Fruit fly (Drosophila melanogaster) whole organism, wandering third instar larva: ENCODE results near the gene slou.
A peak's percentile ranks its signal among the peaks of the same experiment; 100 is the strongest.

Experiments
- Abd-B ChIP-seq: fragments of >200 bp; optimal IDR thresholded peaks from 2 replicates; lab custom pipeline; 2017; ENCODE audit warnings: missing biosample characterization, missing genetic modification characterization
- CG9705 ChIP-seq: fragments of 200-800 bp; sonication (Bioruptor generic); optimal IDR thresholded peaks from 2 replicates; lab custom pipeline; 2018; ENCODE audit warnings: missing biosample characterization, mild to moderate bottlenecking, missing genetic modification characterization
- CrebA ChIP-seq: fragments of 200-800 bp; sonication (Bioruptor generic); optimal IDR thresholded peaks from 2 replicates; lab custom pipeline; 2016; ENCODE audit warnings: missing biosample characterization, mild to moderate bottlenecking, missing genetic modification characterization, borderline replicate concordance
- Dfd ChIP-seq: fragments of >200 bp; optimal IDR thresholded peaks from 2 replicates; lab custom pipeline; 2017; ENCODE audit warnings: missing biosample characterization, missing genetic modification characterization
- Dif ChIP-seq: fragments of 200-275, 200-300 bp; sonication (Bioruptor generic); optimal IDR thresholded peaks from 2 replicates; lab custom pipeline; 2018; ENCODE audit warnings: missing biosample characterization, missing genetic modification characterization; ENCODE audit not compliant: partially characterized antibody
- GATAd ChIP-seq: sonication (Bioruptor generic); optimal IDR thresholded peaks from 2 replicates; lab custom pipeline; 2016; ENCODE audit warnings: missing biosample characterization, missing genetic modification characterization
- HLH106 ChIP-seq: fragments of 200-800 bp; optimal IDR thresholded peaks from 3 replicates; lab custom pipeline; 2019; ENCODE audit warnings: missing biosample characterization, mild to moderate bottlenecking, missing genetic modification characterization, moderate library complexity
- Hnf4 ChIP-seq: fragments of 200-800 bp; sonication (Bioruptor generic); optimal IDR thresholded peaks from 2 replicates; lab custom pipeline; 2016; ENCODE audit warnings: missing biosample characterization, mild to moderate bottlenecking, missing genetic modification characterization
- Hr78 ChIP-seq: fragments of >200 bp; optimal IDR thresholded peaks from 2 replicates; lab custom pipeline; 2017; ENCODE audit warnings: missing biosample characterization, missing genetic modification characterization
- Hr83 ChIP-seq: fragments of 200-300 bp; sonication (Bioruptor generic); optimal IDR thresholded peaks from 2 replicates; lab custom pipeline; 2016; ENCODE audit warnings: missing biosample characterization, mild to moderate bottlenecking, missing genetic modification characterization, moderate library complexity; ENCODE audit not compliant: poor library complexity, severe bottlenecking
- Jra ChIP-seq: sonication (Bioruptor generic); optimal IDR thresholded peaks from 2 replicates; lab custom pipeline; 2016; ENCODE audit warnings: missing biosample characterization, missing genetic modification characterization
- Mio ChIP-seq: sonication (Bioruptor generic); optimal IDR thresholded peaks from 2 replicates; lab custom pipeline; 2016; ENCODE audit warnings: missing biosample characterization, missing genetic modification characterization
- Myc ChIP-seq: fragments of >200 bp; optimal IDR thresholded peaks from 2 replicates; lab custom pipeline; 2017
- N ChIP-seq: fragments of >200 bp; optimal IDR thresholded peaks from 2 replicates; lab custom pipeline; 2018; ENCODE audit warnings: missing biosample characterization, missing external identifiers, missing genetic modification characterization
- OdsH ChIP-seq: fragments of 200-800 bp; sonication (Bioruptor generic); optimal IDR thresholded peaks from 2 replicates; lab custom pipeline; 2016; ENCODE audit warnings: missing biosample characterization, mild to moderate bottlenecking, missing genetic modification characterization
- Rel ChIP-seq, 2 experiments: fragments of 200-800 bp; sonication (Bioruptor generic) in 1 of 2; optimal IDR thresholded peaks; 2 replicates in 1 of 2; 3 replicates in 1 of 2; lab custom pipeline; 2016 to 2019; ENCODE audit warnings: mild to moderate bottlenecking in 2 of 2, missing biosample characterization in 2 of 2, missing genetic modification characterization in 2 of 2, moderate library complexity in 1 of 2
- Vsx2 ChIP-seq: fragments of 200-300, 225-300 bp; sonication (Bioruptor generic); optimal IDR thresholded peaks from 2 replicates; lab custom pipeline; 2018; ENCODE audit warnings: missing biosample characterization, missing genetic modification characterization; ENCODE audit not compliant: partially characterized antibody
- br ChIP-seq: fragments of 200-800 bp; sonication (Bioruptor generic); optimal IDR thresholded peaks from 2 replicates; lab custom pipeline; 2016; ENCODE audit warnings: missing biosample characterization, missing genetic modification characterization
- dl ChIP-seq, 2 experiments: fragments of 175-275, 200-275 bp in 1 of 2; fragments of 200-275 bp in 1 of 2; sonication (Bioruptor generic); optimal IDR thresholded peaks; lab custom pipeline; 2018; ENCODE audit warnings: mild to moderate bottlenecking in 2 of 2, missing biosample characterization in 2 of 2, missing genetic modification characterization in 2 of 2, moderate library complexity in 2 of 2; ENCODE audit not compliant: partially characterized antibody in 2 of 2, insufficient read depth in 1 of 2
- dmrt93B ChIP-seq: fragments of 200-800 bp; sonication (Bioruptor generic); optimal IDR thresholded peaks from 2 replicates; lab custom pipeline; 2018; ENCODE audit warnings: missing biosample characterization, mild to moderate bottlenecking, missing genetic modification characterization
- foxo ChIP-seq, 2 experiments: fragments of 200-800 bp; sonication (Bioruptor generic); optimal IDR thresholded peaks; 2 replicates in 1 of 2; 3 replicates in 1 of 2; lab custom pipeline; 2016 to 2017; ENCODE audit warnings: missing biosample characterization in 2 of 2, missing genetic modification characterization in 2 of 2
- h ChIP-seq: fragments of 200-800 bp; sonication (Bioruptor generic); optimal IDR thresholded peaks from 3 replicates; lab custom pipeline; 2016; ENCODE audit warnings: missing biosample characterization, mild to moderate bottlenecking, missing genetic modification characterization
- jim ChIP-seq: fragments of 175-275, 200-325 bp; sonication (Bioruptor generic); optimal IDR thresholded peaks from 2 replicates; lab custom pipeline; 2016; ENCODE audit warnings: missing biosample characterization, mild to moderate bottlenecking, missing genetic modification characterization
- pan ChIP-seq: fragments of >200 bp; optimal IDR thresholded peaks from 2 replicates; lab custom pipeline; 2017
- psq ChIP-seq: fragments of 200-800 bp; sonication (Bioruptor generic); optimal IDR thresholded peaks from 3 replicates; lab custom pipeline; 2017; ENCODE audit warnings: missing biosample characterization, mild to moderate bottlenecking, missing genetic modification characterization, moderate library complexity
- rgr ChIP-seq: fragments of 200-800 bp; sonication (Bioruptor generic); optimal IDR thresholded peaks from 3 replicates; lab custom pipeline; 2016; ENCODE audit warnings: missing biosample characterization, mild to moderate bottlenecking, missing genetic modification characterization
- sv ChIP-seq: fragments of 200-800 bp; sonication (Bioruptor generic); optimal IDR thresholded peaks from 3 replicates; lab custom pipeline; 2016; ENCODE audit warnings: missing biosample characterization, missing genetic modification characterization
- usp ChIP-seq: fragments of >200 bp; optimal IDR thresholded peaks from 2 replicates; lab custom pipeline; 2017; ENCODE audit warnings: missing biosample characterization, missing genetic modification characterization
- woc ChIP-seq: sonication (Bioruptor generic); optimal IDR thresholded peaks from 2 replicates; lab custom pipeline; 2016; ENCODE audit warnings: missing biosample characterization, mild to moderate bottlenecking, missing genetic modification characterization

The slou gene

DNA sequence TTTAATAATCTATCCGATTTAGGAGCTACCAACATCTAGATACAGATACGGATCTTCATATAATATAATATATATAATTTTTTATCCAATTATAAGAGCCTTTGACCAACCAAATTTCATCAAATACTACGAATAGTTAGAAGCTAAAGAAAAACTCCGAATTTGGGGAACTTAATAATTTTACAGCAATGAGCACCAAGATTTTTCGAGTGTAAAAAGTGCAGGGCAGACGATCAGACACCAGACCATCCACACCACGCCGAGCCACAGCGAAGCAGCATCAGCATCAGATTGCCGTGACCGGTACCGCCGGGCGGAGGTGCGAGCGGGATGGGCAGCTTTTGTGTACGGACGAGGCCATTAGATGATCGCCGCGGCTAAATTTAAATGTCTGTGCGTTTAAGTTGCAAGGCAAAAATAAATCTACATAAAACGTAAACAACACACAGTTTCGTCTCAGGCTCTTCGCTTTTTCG is 37.5 kb upstream of the slou start:
- TF ChIP-seq h (GFP tag; lab: Kevin White, UChicago) = no peak
- no peak for TF ChIP-seq dmrt93B
- TF ChIP-seq sv = no peak
- no peak for TF ChIP-seq usp (GFP tag; lab: Kevin White, UChicago)
- TF ChIP-seq CG9705 (GFP tag; lab: Kevin White, UChicago) = no peak
- TF ChIP-seq rgr (GFP tag; lab: Kevin White, UChicago) = no peak
- no peak for TF ChIP-seq Hr83 (GFP tag; lab: Kevin White, UChicago)

- no peak for TF ChIP-seq woc
- TF ChIP-seq Hnf4 = no peak
- TF ChIP-seq br (GFP tag; lab: Kevin White, UChicago) = no peak
- TF ChIP-seq sv = no peak
- no peak for TF ChIP-seq GATAd (GFP tag; lab: Kevin White, UChicago)
- TF ChIP-seq OdsH (GFP tag; lab: Kevin White, UChicago) = no peak
- no peak for TF ChIP-seq Hr83 (GFP tag; lab: Kevin White, UChicago)
- no peak for TF ChIP-seq psq (GFP tag; lab: Kevin White, UChicago)
- no peak for TF ChIP-seq Dfd
- no peak for TF ChIP-seq foxo (GFP tag; optimal IDR thresholded peaks at IDR 0.05; lab: Kevin White, UChicago)
- TF ChIP-seq Myc (lab: Kevin White, UChicago) = no peak
- TF ChIP-seq h (GFP tag; lab: Kevin White, UChicago) = no peak
- TF ChIP-seq CrebA (GFP tag; lab: Kevin White, UChicago) = no peak
- TF ChIP-seq jim (GFP tag; lab: Kevin White, UChicago) = no peak
These were observed 36.9 kb upstream of the slou start for dm6 chr3R:21593735-21594345.

DNA sequence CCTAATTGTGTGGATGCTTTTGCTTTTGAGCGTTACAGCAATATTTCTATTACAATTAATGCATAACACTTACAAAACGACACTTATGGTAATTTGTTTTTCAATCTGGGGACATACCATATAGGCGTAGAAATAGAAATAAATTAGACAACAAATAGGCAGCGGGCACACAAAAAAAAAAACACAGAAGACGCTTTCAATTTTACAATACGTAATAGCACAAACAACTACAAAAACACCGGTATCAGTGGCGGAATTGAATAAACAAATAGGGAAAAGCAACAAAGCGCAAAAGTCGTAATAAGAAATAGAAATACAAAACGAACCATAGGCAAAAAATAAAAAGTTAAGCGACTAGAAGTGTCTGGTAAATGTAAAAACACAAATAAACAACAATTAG is 36.1 kb upstream of the slou start:
- TF ChIP-seq h (GFP tag; lab: Kevin White, UChicago) (no peak), Abd-B (GFP tag; lab: Kevin White, UChicago) (no peak)

DNA sequence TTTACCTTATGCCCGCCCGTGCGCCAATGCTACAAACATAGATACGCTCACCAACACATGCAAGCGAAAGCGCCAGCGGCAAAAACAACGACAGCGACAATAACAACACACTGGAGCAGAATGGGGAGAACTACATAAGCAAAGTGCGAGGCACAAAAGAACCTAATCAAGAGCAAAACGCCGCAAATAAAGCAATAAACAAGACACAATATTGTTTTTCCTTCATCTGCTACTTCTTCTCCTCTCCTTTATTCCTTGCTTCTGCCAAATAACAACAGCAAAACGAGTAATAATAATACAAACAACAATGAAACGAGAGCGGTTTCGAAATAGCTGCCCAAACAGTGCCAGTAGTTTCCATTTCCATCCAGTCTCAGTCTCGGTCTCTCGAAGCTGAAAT is 35.0 kb upstream of the slou start:
- TF ChIP-seq Jra = no peak
- TF ChIP-seq sv = no peak
- TF ChIP-seq psq (GFP tag; lab: Kevin White, UChicago) = peak; percentile 34
- no peak for TF ChIP-seq Mio (GFP tag; lab: Kevin White, UChicago)
- TF ChIP-seq pan (lab: Kevin White, UChicago) = no peak
- no peak for TF ChIP-seq br (GFP tag; lab: Kevin White, UChicago)
- TF ChIP-seq HLH106 (tag; lab: Kevin White, UChicago) = no peak
- TF ChIP-seq Hr78 (GFP tag; lab: Kevin White, UChicago) = no peak
- no peak for TF ChIP-seq Abd-B (GFP tag; lab: Kevin White, UChicago)

dm6 chr3R:21591370-21591743 is 34.4 kb upstream of the slou start:
- TF ChIP-seq dl (GFP tag; optimal IDR thresholded peaks at IDR 0.05; lab: Kevin White, UChicago; ENCODE audit: insufficient read depth in 1 of 2, partially characterized antibody in 2 of 2) (peak in 1 of 2 experiments; percentile 34), Abd-B (GFP tag; lab: Kevin White, UChicago) (no peak), N (GFP tag; lab: Kevin White, UChicago) (no peak), Myc (lab: Kevin White, UChicago) (no peak), Rel (GFP tag; optimal IDR thresholded peaks at IDR 0.05; lab: Kevin White, UChicago) (no peak), Rel (tag; optimal IDR thresholded peaks at IDR 0.05; lab: Kevin White, UChicago) (peak; percentile 90), sv (no peak), Vsx2 (GFP tag; lab: Kevin White, UChicago) (peak; percentile 82), usp (GFP tag; lab: Kevin White, UChicago) (no peak), Dif (GFP tag; lab: Kevin White, UChicago) (peak; percentile 38)
